Worm (Caenorhabditis elegans) whole organism, L3 larva: ENCODE results near the gene W10G11.19.

Source experiments
- R02D3.7 ChIP-seq: fragments of 150-350 bp; optimal IDR thresholded peaks from 2 replicates; lab custom pipeline; 2014; ENCODE audit warnings: missing biosample characterization, missing genetic modification characterization
- ZK546.5 ChIP-seq: sonication (generic microtip); optimal IDR thresholded peaks from 2 replicates; lab custom pipeline; 2017; ENCODE audit warnings: missing biosample characterization, missing genetic modification characterization
- ama-1 ChIP-seq: fragments of 150-350 bp; optimal IDR thresholded peaks from 2 replicates; lab custom pipeline; 2018
- ceh-28 ChIP-seq: fragments of 150-350 bp; optimal IDR thresholded peaks from 2 replicates; lab custom pipeline; 2014; ENCODE audit warnings: missing biosample characterization, missing genetic modification reagents, missing genetic modification characterization
- daf-12 ChIP-seq: fragments of 150-350 bp; optimal IDR thresholded peaks from 2 replicates; lab custom pipeline; 2014; ENCODE audit warnings: missing biosample characterization, missing genetic modification reagents, missing genetic modification characterization
- egl-27 ChIP-seq: sonication (generic microtip); optimal IDR thresholded peaks from 4 replicates; lab custom pipeline; 2017; ENCODE audit warnings: missing biosample characterization, missing genetic modification reagents, missing genetic modification characterization
- elt-1 ChIP-seq: fragments of 150-350 bp; optimal IDR thresholded peaks from 2 replicates; lab custom pipeline; 2014; ENCODE audit warnings: missing biosample characterization, missing genetic modification characterization
- elt-2 ChIP-seq: sonication (generic microtip); optimal IDR thresholded peaks from 2 replicates; lab custom pipeline; 2016; ENCODE audit warnings: missing genetic modification reagents, mild to moderate bottlenecking, missing genetic modification characterization, missing compliant biosample characterization
- elt-3 ChIP-seq, 3 experiments: fragments of 150-350 bp in 1 of 3; sonication (generic microtip) in 2 of 3; optimal IDR thresholded peaks; 2 replicates in 2 of 3; 4 replicates in 1 of 3; lab custom pipeline; 2014 to 2017; ENCODE audit warnings: missing biosample characterization in 3 of 3, missing genetic modification characterization in 3 of 3
- eor-1 ChIP-seq, 2 experiments: fragments of 150-350 bp; optimal IDR thresholded peaks; 2 replicates each; lab custom pipeline; 2014 to 2018; ENCODE audit warnings: missing biosample characterization in 2 of 2, missing genetic modification characterization in 2 of 2
- fkh-10 ChIP-seq: sonication (generic microtip); optimal IDR thresholded peaks from 2 replicates; lab custom pipeline; 2017; ENCODE audit warnings: missing biosample characterization, missing genetic modification reagents, missing genetic modification characterization
- fkh-2 ChIP-seq: fragments of 150-350 bp; optimal IDR thresholded peaks from 2 replicates; lab custom pipeline; 2014; ENCODE audit warnings: missing biosample characterization, missing genetic modification reagents, missing genetic modification characterization
- fos-1 ChIP-seq: fragments of 150-350 bp; optimal IDR thresholded peaks from 2 replicates; lab custom pipeline; 2014; ENCODE audit warnings: missing biosample characterization, missing genetic modification characterization
- hmg-11 ChIP-seq: sonication (generic microtip); optimal IDR thresholded peaks from 2 replicates; lab custom pipeline; 2016; ENCODE audit warnings: missing genetic modification characterization, missing compliant biosample characterization
- jun-1 ChIP-seq: fragments of 150-350 bp; optimal IDR thresholded peaks from 2 replicates; lab custom pipeline; 2014; ENCODE audit warnings: missing biosample characterization, missing genetic modification reagents, missing genetic modification characterization
- lin-15B ChIP-seq: fragments of 150-350 bp; optimal IDR thresholded peaks from 2 replicates; lab custom pipeline; 2014; ENCODE audit warnings: missing biosample characterization, missing genetic modification characterization
- lin-39 ChIP-seq: fragments of 150-350 bp; optimal IDR thresholded peaks from 2 replicates; lab custom pipeline; 2018; ENCODE audit warnings: missing biosample characterization, missing genetic modification reagents, missing genetic modification characterization
- lsy-12 ChIP-seq: sonication (generic microtip); optimal IDR thresholded peaks from 2 replicates; lab custom pipeline; 2016; ENCODE audit warnings: mild to moderate bottlenecking, missing genetic modification characterization, missing compliant biosample characterization
- mdl-1 ChIP-seq: fragments of 150-350 bp; optimal IDR thresholded peaks from 2 replicates; lab custom pipeline; 2014; ENCODE audit warnings: missing biosample characterization, missing genetic modification characterization
- mml-1 ChIP-seq: fragments of 150-350 bp; sonication (generic microtip); optimal IDR thresholded peaks from 3 replicates; lab custom pipeline; 2014; ENCODE audit warnings: missing biosample characterization, missing genetic modification characterization
- nfya-1 ChIP-seq: sonication (generic microtip); optimal IDR thresholded peaks from 2 replicates; lab custom pipeline; 2017; ENCODE audit warnings: missing genetic modification characterization, mild to moderate bottlenecking, missing compliant biosample characterization, antibody characterized with exemption, moderate library complexity; ENCODE audit not compliant: insufficient read depth
- nhr-12 ChIP-seq: fragments of 150-350 bp; optimal IDR thresholded peaks from 2 replicates; lab custom pipeline; 2014; ENCODE audit warnings: missing biosample characterization, missing genetic modification characterization
- nhr-23 ChIP-seq: fragments of 150-350 bp; optimal IDR thresholded peaks from 2 replicates; lab custom pipeline; 2014; ENCODE audit warnings: missing biosample characterization, missing genetic modification reagents, missing genetic modification characterization
- nhr-237 ChIP-seq: fragments of 150-350 bp; optimal IDR thresholded peaks from 2 replicates; lab custom pipeline; 2014; ENCODE audit warnings: missing biosample characterization, missing genetic modification characterization
- nhr-25 ChIP-seq: sonication (generic microtip); optimal IDR thresholded peaks from 2 replicates; lab custom pipeline; 2017; ENCODE audit warnings: missing biosample characterization, missing genetic modification characterization
- nhr-28 ChIP-seq: fragments of 150-350 bp; optimal IDR thresholded peaks from 2 replicates; lab custom pipeline; 2014; ENCODE audit warnings: missing biosample characterization, missing genetic modification characterization
- nhr-43 ChIP-seq: sonication (generic microtip); optimal IDR thresholded peaks from 2 replicates; lab custom pipeline; 2016; ENCODE audit warnings: mild to moderate bottlenecking, missing genetic modification characterization, missing compliant biosample characterization; ENCODE audit not compliant: poor library complexity, severe bottlenecking
- nhr-77 ChIP-seq: fragments of 150-350 bp; optimal IDR thresholded peaks from 2 replicates; lab custom pipeline; 2014; ENCODE audit warnings: missing biosample characterization, missing genetic modification characterization
- pha-4 ChIP-seq: fragments of 150-350 bp; optimal IDR thresholded peaks from 2 replicates; lab custom pipeline; 2014; ENCODE audit warnings: missing biosample characterization, missing genetic modification reagents, missing genetic modification characterization
- pqm-1 ChIP-seq: fragments of 150-350 bp; optimal IDR thresholded peaks from 2 replicates; lab custom pipeline; 2017; ENCODE audit warnings: missing biosample characterization, missing genetic modification characterization, inconsistent platforms
- skn-1 ChIP-seq: fragments of 150-350 bp; optimal IDR thresholded peaks from 2 replicates; lab custom pipeline; 2014; ENCODE audit warnings: missing biosample characterization, missing genetic modification characterization
- snpc-4 ChIP-seq: fragments of 150-350 bp; optimal IDR thresholded peaks from 2 replicates; lab custom pipeline; 2014; ENCODE audit warnings: missing biosample characterization, missing genetic modification characterization
- tbx-2 ChIP-seq: sonication (generic microtip); optimal IDR thresholded peaks from 2 replicates; lab custom pipeline; 2016; ENCODE audit warnings: mild to moderate bottlenecking, missing genetic modification characterization, missing compliant biosample characterization
- unc-39 ChIP-seq: sonication (generic microtip); optimal IDR thresholded peaks from 4 replicates; lab custom pipeline; 2017; ENCODE audit warnings: missing biosample characterization, missing genetic modification characterization
- unc-62 ChIP-seq: fragments of 150-350 bp; sonication (generic microtip); optimal IDR thresholded peaks from 4 replicates; lab custom pipeline; 2014; ENCODE audit warnings: missing biosample characterization, missing genetic modification reagents, missing genetic modification characterization
- zag-1 ChIP-seq: fragments of 150-350 bp; optimal IDR thresholded peaks from 2 replicates; lab custom pipeline; 2014; ENCODE audit warnings: missing biosample characterization, missing genetic modification characterization
- ztf-11 ChIP-seq: fragments of 150-350 bp; optimal IDR thresholded peaks from 2 replicates; lab custom pipeline; 2014; ENCODE audit warnings: missing biosample characterization, missing genetic modification characterization

The W10G11.19 gene

DNA sequence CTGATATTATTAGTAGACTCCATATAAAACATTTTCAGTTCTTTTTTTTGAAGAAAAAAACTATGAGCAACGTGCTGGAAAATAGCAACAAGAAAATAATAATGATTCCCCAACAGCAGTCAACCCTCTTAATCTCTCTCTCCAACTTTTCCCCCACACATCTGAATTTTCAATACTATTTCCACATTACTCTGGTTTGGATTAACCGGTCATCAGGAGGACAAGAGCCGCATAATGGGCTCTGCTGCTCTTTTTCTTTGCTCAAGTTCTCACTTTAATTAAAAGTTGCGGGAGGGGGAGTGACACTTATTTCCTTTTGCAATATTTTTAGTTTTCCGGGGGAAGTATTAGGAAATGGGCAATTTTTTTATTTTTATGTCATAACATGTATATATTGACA lies 23.0 kb upstream of the W10G11.19 start:
- TF ChIP-seq zag-1 (no peak), R02D3.7 (tag; lab: Kevin White, UChicago) (no peak), lsy-12 (tag; lab: Kevin White, UChicago) (no peak), nhr-43 (tag; lab: Kevin White, UChicago) (no peak), skn-1 (tag; lab: Kevin White, UChicago) (no peak), nfya-1 (tag; lab: Kevin White, UChicago) (no peak), hmg-11 (tag; lab: Kevin White, UChicago) (no peak), lin-39 (tag; lab: Kevin White, UChicago) (no peak)

DNA sequence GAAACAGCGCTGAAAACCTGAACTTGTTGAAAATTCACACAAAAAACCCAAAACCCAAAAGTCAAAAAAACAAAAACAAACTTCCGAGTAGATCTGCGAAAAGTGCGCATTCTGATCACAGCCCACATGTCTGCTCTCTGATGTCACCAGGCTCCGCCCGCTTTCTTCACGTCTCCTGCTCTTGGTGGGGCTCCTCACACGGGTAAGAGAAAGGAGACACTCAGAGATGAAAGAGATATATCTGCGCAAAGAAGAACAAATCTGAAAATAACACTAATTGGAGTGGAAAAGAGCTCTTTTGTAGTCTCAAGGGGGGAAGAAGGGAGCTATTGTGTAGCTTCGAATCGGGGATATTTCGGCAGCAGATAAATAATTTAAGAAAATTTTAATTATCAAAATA lies 22.2 kb upstream of the W10G11.19 start, which contains the start of gene ncs-6:
Gene ncs-6 (minus strand): TSS at position 261 of the 400 bp plus-strand sequence.
- TF ChIP-seq nhr-237 (tag; lab: Kevin White, UChicago) (no peak), mml-1 (tag; lab: Kevin White, UChicago) (no peak), nhr-23 (no peak), elt-2 (tag; lab: Kevin White, UChicago) (no peak), ceh-28 (tag; lab: Kevin White, UChicago) (no peak), pha-4 (tag; lab: Kevin White, UChicago) (no peak), zag-1 (no peak), lin-15B (tag; lab: Kevin White, UChicago) (no peak), unc-39 (tag; lab: Kevin White, UChicago) (no peak), skn-1 (tag; lab: Kevin White, UChicago) (no peak), ama-1 (lab: Kevin White, UChicago) (no peak), fkh-10 (GFP tag; lab: Kevin White, UChicago) (no peak), nhr-25 (tag; lab: Kevin White, UChicago) (no peak), fos-1 (no peak), lin-39 (tag; lab: Kevin White, UChicago) (no peak)

DNA sequence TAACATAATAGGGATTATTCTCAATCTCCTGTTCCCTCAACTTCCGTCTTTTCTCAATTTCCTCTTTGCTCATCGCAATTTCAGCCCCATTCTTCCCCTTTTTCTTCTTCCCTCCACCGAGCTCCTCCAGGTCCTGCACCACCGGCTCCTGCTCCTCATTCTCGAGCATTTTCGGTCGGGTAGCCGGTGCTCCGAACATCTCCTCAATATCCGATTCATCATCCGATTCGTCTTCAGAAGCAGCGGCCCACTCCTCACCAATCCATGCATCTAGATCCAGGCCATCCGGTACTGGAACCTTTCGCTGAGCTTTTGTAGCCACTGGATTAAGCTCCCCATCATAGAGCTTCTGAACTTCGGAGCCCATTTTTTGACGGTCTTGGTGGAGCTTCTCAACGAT lies 10.3 kb upstream of the W10G11.19 start:
- TF ChIP-seq eor-1 (tag; optimal IDR thresholded peaks at IDR 0.05; lab: Kevin White, UChicago) (no peak), daf-12 (tag; lab: Kevin White, UChicago) (no peak), elt-2 (tag; lab: Kevin White, UChicago) (no peak), lin-15B (tag; lab: Kevin White, UChicago) (no peak), tbx-2 (tag; lab: Kevin White, UChicago) (no peak), nhr-28 (tag; lab: Kevin White, UChicago) (no peak), jun-1 (tag; lab: Kevin White, UChicago) (no peak), mdl-1 (tag; lab: Kevin White, UChicago) (no peak), unc-39 (tag; lab: Kevin White, UChicago) (no peak), ztf-11 (tag; lab: Kevin White, UChicago) (no peak), lsy-12 (tag; lab: Kevin White, UChicago) (no peak), nfya-1 (tag; lab: Kevin White, UChicago) (no peak), lin-39 (tag; lab: Kevin White, UChicago) (no peak), R02D3.7 (tag; lab: Kevin White, UChicago) (no peak), pqm-1 (tag; lab: Kevin White, UChicago) (no peak), nhr-12 (tag; lab: Kevin White, UChicago) (no peak), fkh-2 (tag; lab: Kevin White, UChicago) (no peak), egl-27 (tag; lab: Kevin White, UChicago) (no peak)

DNA sequence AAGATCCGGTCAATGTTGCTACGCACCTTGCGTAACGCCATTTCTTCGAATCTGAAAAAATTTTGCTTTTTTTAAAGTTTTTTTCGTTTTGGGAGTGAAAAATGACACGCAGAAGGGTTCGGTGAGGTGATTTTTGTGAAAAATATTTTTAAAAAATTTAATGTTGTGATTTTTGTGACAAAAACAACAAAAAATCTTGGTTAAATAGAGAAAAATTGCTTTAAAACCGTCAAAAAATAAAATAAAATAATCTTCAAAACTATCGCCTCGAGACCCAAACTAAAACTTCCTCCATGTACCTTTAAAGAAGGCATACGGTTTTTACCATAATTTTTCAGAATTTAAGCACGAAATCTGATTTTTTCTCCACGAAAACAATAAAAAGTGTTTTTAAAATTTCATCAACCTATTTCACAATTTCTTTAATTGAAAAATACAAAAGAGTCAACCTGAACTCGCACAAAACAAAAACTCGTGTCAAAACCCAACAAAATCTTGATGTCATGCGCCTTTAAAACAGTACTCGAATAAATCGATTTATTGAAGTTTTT lies 4.0 kb upstream of the W10G11.19 start, which contains the start of gene apd-3:
Gene apd-3 (minus strand): TSS at position 51 of the 551 bp plus-strand sequence.
- TF ChIP-seq R02D3.7 (tag; lab: Kevin White, UChicago) (no peak), unc-39 (tag; lab: Kevin White, UChicago) (no peak), nhr-12 (tag; lab: Kevin White, UChicago) (no peak), lsy-12 (tag; lab: Kevin White, UChicago) (no peak)

DNA sequence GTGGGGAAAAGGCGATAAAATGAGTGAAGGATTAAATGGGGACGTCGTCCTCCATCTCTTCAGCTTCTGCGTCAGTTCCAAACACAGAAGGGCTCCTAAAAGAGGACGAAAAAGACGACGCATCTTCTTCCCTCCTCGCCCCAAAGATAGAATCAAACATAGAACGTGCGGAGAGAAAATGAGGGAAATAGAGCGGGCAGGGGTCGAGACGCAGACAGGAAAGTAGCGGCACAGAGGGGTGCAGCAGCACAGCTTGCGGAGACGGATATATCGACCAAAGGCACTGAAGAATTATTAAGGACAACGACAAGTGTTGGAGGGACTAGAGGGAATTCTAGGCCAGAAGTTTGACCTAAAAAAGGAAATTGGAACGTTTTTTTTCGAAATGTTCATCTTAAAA lies 3.2 kb upstream of the W10G11.19 start:
- peak; percentile 81 for TF ChIP-seq lin-15B (tag; lab: Kevin White, UChicago)
- no peak for TF ChIP-seq fkh-2 (tag; lab: Kevin White, UChicago)
- TF ChIP-seq ztf-11 (tag; lab: Kevin White, UChicago), result no peak
- TF ChIP-seq elt-3 (tag; optimal IDR thresholded peaks at IDR 0.05; lab: Kevin White, UChicago), result no peak
- TF ChIP-seq pha-4 (tag; lab: Kevin White, UChicago), result no peak
- TF ChIP-seq tbx-2 (tag; lab: Kevin White, UChicago), result no peak
- TF ChIP-seq nhr-12 (tag; lab: Kevin White, UChicago), result no peak
- TF ChIP-seq skn-1 (tag; lab: Kevin White, UChicago), result peak; percentile 6
- TF ChIP-seq elt-1 (tag; lab: Kevin White, UChicago), result peak; percentile 23
- TF ChIP-seq daf-12 (tag; lab: Kevin White, UChicago), result no peak
- no peak for TF ChIP-seq jun-1 (tag; lab: Kevin White, UChicago)
- TF ChIP-seq lin-39 (tag; lab: Kevin White, UChicago), result peak; percentile 71
- no peak for TF ChIP-seq nhr-77 (tag; lab: Kevin White, UChicago)
- peak; percentile 81 for TF ChIP-seq hmg-11 (tag; lab: Kevin White, UChicago)
- TF ChIP-seq snpc-4 (tag; lab: Kevin White, UChicago), result no peak
- TF ChIP-seq mml-1 (tag; lab: Kevin White, UChicago), result no peak
- TF ChIP-seq nhr-23, result peak; percentile 29
- TF ChIP-seq unc-62, result no peak
- TF ChIP-seq elt-2 (tag; lab: Kevin White, UChicago), result no peak
- TF ChIP-seq ZK546.5 (tag; lab: Kevin White, UChicago), result no peak
- TF ChIP-seq nfya-1 (tag; lab: Kevin White, UChicago), result peak; percentile 70
